Fruit fly (Drosophila melanogaster): ENCODE results near the gene CG45095.
"Not testable (repeated sequence)": the region's sequence is repeated elsewhere in the genome, so short reads cannot be mapped to it uniquely, and the experiment has no call there.

The CG45095 gene

dm6 chr3R:25078665-25079064 is 23.7 kb upstream of the CG45095 start:
- no peak for TF ChIP-seq h (optimal IDR thresholded peaks at IDR 0.05)
- TF ChIP-seq insv (optimal IDR thresholded peaks at IDR 0.05) = no peak
- no peak for TF ChIP-seq Sin3A (optimal IDR thresholded peaks at IDR 0.05)
- no peak for TF ChIP-seq psq (optimal IDR thresholded peaks at IDR 0.05)
- no peak for TF ChIP-seq ttk (optimal IDR thresholded peaks at IDR 0.05)
- no peak for TF ChIP-seq Myc (optimal IDR thresholded peaks at IDR 0.05)

- no peak for TF ChIP-seq Sin3A (optimal IDR thresholded peaks at IDR 0.05)
- TF ChIP-seq Myc (optimal IDR thresholded peaks at IDR 0.05) = no peak
- TF ChIP-seq insv (optimal IDR thresholded peaks at IDR 0.05) = no peak
- TF ChIP-seq h (optimal IDR thresholded peaks at IDR 0.05) = no peak
- TF ChIP-seq ttk (optimal IDR thresholded peaks at IDR 0.05) = no peak
- no peak for TF ChIP-seq psq (optimal IDR thresholded peaks at IDR 0.05)
Observed at dm6 chr3R:25080446-25080845, 21.9 kb upstream of the CG45095 start.

DNA sequence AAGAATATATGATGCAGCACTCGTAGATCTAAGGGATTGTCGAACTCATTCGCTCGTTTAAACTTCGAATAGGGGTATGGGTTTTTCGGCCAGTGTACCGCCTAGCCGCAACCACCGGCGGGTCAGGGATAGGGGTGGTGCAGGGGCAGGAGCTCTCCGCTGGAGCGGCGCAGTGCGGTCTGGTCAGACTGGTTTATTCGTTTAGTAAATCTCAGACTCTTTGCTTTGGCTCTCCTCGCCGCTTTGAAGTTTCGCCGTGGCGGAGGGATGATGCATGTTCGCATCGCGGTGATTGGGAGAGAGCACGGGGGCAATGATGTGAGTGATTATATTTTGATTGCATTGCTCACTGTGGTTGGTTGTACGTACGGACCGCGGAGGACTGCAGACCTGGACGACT is 20.0 kb upstream of the CG45095 start, which contains the start of gene fd96Ca:
fd96Ca (plus strand) TSS at position 337 of the 400 bp plus-strand sequence.
- TF ChIP-seq h (optimal IDR thresholded peaks at IDR 0.05) (no peak), ttk (optimal IDR thresholded peaks at IDR 0.05) (no peak), Myc (optimal IDR thresholded peaks at IDR 0.05) (no peak), Sin3A (optimal IDR thresholded peaks at IDR 0.05) (no peak), psq (optimal IDR thresholded peaks at IDR 0.05) (no peak), insv (optimal IDR thresholded peaks at IDR 0.05) (no peak)

- no peak for TF ChIP-seq Myc (optimal IDR thresholded peaks at IDR 0.05)
- TF ChIP-seq ttk (optimal IDR thresholded peaks at IDR 0.05) = no peak
- no peak for TF ChIP-seq Sin3A (optimal IDR thresholded peaks at IDR 0.05)
- TF ChIP-seq h (optimal IDR thresholded peaks at IDR 0.05) = no peak
- TF ChIP-seq insv (optimal IDR thresholded peaks at IDR 0.05) = no peak
- TF ChIP-seq psq (optimal IDR thresholded peaks at IDR 0.05) = no peak
Observed at dm6 chr3R:25094639-25095038, 7.7 kb upstream of the CG45095 start, which contains the start of gene fd96Cb. fd96Cb (plus strand) TSS chr3R:25095012.

- TF ChIP-seq h (optimal IDR thresholded peaks at IDR 0.05) (no peak), psq (optimal IDR thresholded peaks at IDR 0.05) (no peak), Myc (optimal IDR thresholded peaks at IDR 0.05) (no peak), Sin3A (optimal IDR thresholded peaks at IDR 0.05) (no peak), insv (optimal IDR thresholded peaks at IDR 0.05) (no peak), ttk (optimal IDR thresholded peaks at IDR 0.05) (no peak)
Observed at dm6 chr3R:25097486-25097885, 4.9 kb upstream of the CG45095 start, which contains the start of the genes CG33095 and CG33096. CG33095 (plus strand) TSS chr3R:25097672. CG33096 (plus strand) TSS chr3R:25097672.

dm6 chr3R:25108932-25109331 is 6.6 kb downstream of the CG45095 start, which contains the start of gene CG34027:
CG34027 (minus strand) TSS chr3R:25109032.
- TF ChIP-seq psq (optimal IDR thresholded peaks at IDR 0.05) = no peak
- TF ChIP-seq ttk (optimal IDR thresholded peaks at IDR 0.05) = no peak
- TF ChIP-seq Sin3A (optimal IDR thresholded peaks at IDR 0.05) = no peak
- TF ChIP-seq Myc (optimal IDR thresholded peaks at IDR 0.05) = no peak
- no peak for TF ChIP-seq h (optimal IDR thresholded peaks at IDR 0.05)
- TF ChIP-seq insv (optimal IDR thresholded peaks at IDR 0.05) = no peak

DNA sequence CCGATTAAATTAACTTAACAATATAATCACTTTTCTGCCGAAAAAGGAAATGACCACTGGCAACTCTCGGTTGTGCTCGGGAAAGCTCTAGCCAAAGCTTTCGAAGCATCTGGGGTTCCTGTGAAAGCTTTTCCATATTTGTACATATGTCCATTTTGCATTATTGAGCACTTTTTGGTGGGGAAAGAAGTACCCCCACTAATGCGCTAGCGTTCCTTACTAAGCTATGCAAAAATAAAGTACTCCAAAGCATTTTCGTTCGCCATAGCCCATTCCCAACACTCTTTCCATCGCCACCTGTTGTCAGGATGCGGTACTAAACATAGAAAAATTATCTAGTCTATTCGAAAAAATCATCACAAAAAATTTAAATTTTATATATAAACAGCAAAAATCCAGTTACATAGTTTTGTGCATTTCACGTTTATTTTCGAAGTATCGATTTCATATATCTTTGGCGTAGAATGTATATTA is 10.2 kb downstream of the CG45095 start, which contains the start of gene Nepl16:
Nepl16 (minus strand) TSS at position 51 of the 474 bp plus-strand sequence.
- TF ChIP-seq h (optimal IDR thresholded peaks at IDR 0.05) (peak; percentile 80), Sin3A (optimal IDR thresholded peaks at IDR 0.05) (no peak)

DNA sequence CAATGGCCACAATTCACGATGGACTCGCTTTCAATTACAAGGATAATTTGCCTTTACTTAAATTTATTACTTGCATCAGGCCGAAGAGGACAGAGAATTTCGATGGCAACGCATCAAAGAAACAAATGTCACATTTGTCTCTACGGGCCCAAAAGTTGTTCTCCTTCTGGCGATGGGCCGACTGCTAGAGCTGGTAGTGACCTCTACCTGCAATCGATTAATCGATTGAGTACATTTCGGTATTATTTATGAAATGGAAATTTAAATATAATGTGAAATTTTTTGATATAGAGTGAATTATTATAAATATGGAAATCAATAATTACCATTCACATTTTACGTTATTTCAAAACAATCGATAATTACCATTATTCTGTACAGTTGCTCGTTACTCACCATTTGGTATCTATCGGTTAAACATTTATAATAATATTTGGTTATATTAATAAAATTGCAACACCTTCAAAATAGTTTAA is 20.4 kb downstream of the CG45095 start, which contains the start of the genes CG31510 and TTLL5:
CG31510 (minus strand) TSS at position 185 of the 476 bp plus-strand sequence.
TTLL5 (minus strand) TSS at position 185 of the 476 bp plus-strand sequence.
- TF ChIP-seq Sin3A (optimal IDR thresholded peaks at IDR 0.05) (peak; percentile 19), insv (optimal IDR thresholded peaks at IDR 0.05) (no peak), ttk (optimal IDR thresholded peaks at IDR 0.05) (no peak)

DNA sequence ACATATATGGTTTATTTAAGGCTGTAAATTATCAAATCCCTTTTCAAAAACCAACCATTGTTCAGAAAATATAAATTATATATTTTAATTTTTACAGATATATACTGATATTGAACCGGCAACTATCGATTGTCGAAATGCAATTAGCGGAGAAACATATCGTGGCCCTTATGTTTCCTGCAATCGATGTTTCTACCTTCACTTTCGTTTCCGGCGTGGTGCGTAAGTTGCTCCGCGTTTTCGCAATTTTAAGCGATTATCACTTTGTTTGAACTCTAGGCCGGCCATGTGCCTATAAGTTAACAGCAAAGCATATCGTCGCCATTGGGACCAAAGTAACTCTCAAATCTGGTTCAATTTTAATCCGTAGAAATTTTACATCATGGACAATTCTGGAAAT is 20.9 kb downstream of the CG45095 start, which contains the start of gene vig2:
vig2 (plus strand) TSS at position 112 of the 400 bp plus-strand sequence.
- TF ChIP-seq h, Sin3A, Myc (optimal IDR thresholded peaks at IDR 0.05): not testable (repeated sequence)

dm6 chr3R:25126823-25127222 is 24.5 kb downstream of the CG45095 start:
- no peak for TF ChIP-seq h (optimal IDR thresholded peaks at IDR 0.05)
- TF ChIP-seq Sin3A (optimal IDR thresholded peaks at IDR 0.05) = no peak
- TF ChIP-seq ttk (optimal IDR thresholded peaks at IDR 0.05) = no peak
- no peak for TF ChIP-seq psq (optimal IDR thresholded peaks at IDR 0.05)
- no peak for TF ChIP-seq insv (optimal IDR thresholded peaks at IDR 0.05)
- no peak for TF ChIP-seq Myc (optimal IDR thresholded peaks at IDR 0.05)

dm6 chr3R:25127231-25127689 is 24.9 kb downstream of the CG45095 start, which contains the start of the genes Mocs2A, Mocs2B and Clbn:
Mocs2A (minus strand) TSS chr3R:25127359.
Mocs2B (minus strand) TSS chr3R:25127359.
Clbn (plus strand) TSS chr3R:25127502.
- TF ChIP-seq psq (optimal IDR thresholded peaks at IDR 0.05) (no peak), Sin3A (optimal IDR thresholded peaks at IDR 0.05) (no peak), ttk (optimal IDR thresholded peaks at IDR 0.05) (no peak), h (optimal IDR thresholded peaks at IDR 0.05) (no peak), Myc (optimal IDR thresholded peaks at IDR 0.05) (no peak), insv (optimal IDR thresholded peaks at IDR 0.05) (no peak)

dm6 chr3R:25131042-25131441 is 28.7 kb downstream of the CG45095 start, which contains the start of gene Bili:
Bili (plus strand) TSS chr3R:25131306.
- TF ChIP-seq insv, Myc, Sin3A (optimal IDR thresholded peaks at IDR 0.05): not testable (repeated sequence)

Measured in Kc167 (cell line).